Worm (Caenorhabditis elegans): ENCODE data around the gene C14C11.4.

Gene C14C11.4

DNA sequence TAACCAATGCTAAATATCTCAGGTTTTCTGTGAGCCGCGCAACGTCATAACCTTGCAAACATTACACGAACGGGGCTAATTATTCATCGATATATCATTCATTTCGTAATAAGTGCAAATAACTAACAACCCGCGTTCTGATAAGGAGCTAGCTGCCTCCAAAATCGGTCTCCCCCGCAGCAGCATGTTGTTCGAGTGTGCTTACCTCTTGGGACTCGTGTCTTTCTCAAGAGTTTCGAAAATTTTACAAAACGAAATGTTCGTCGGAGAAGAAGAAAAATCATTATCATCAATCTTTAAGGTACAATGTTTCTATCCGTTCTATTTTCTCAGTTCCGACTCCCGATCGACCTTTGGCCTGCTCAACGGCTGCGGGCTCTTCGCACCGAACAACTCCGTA lies 30.5 kb downstream of the C14C11.4 start:
- TF ChIP-seq nhr-19 (GFP tag; conservative IDR thresholded peaks at IDR 0.05), result no peak
- no peak for TF ChIP-seq unc-62 (GFP tag; optimal IDR thresholded peaks at IDR 0.05)
- TF ChIP-seq efl-1 (optimal IDR thresholded peaks at IDR 0.05), result no peak
- TF ChIP-seq efl-1 (GFP tag; optimal IDR thresholded peaks at IDR 0.05 in 1 of 2), result peak in 1 of 2 experiments; percentile 68

DNA sequence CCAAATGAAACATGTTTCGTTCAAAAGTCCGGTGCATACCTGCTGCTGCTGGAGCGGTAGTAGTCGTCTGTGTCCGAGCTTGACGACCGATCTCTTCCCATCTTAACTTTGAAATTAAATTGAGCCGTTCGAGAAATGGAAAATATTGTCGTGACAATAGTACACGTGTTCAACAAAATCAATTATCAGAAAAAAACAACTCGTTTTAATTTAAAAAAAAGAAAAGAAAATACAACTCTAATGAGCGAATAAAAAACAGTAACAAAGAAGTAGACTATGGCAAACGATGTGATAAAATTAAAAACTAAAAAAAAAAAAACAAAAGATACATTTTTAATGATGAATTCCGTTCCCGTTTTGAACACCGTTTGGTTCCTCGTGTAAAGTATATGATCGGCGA lies 35.1 kb downstream of the C14C11.4 start, which contains the start of gene prp-39:
TSS of gene prp-39 (minus strand) at position 101 of the 400 bp plus-strand sequence.
- no peak for TF ChIP-seq xbp-1 (tag; optimal IDR thresholded peaks at IDR 0.05)
- no peak for TF ChIP-seq efl-1 (optimal IDR thresholded peaks at IDR 0.05)
- TF ChIP-seq efl-1 (GFP tag; optimal IDR thresholded peaks at IDR 0.05 in 1 of 2), result peak in 1 of 2 experiments; percentile 72
- TF ChIP-seq ceh-90 (tag; optimal IDR thresholded peaks at IDR 0.05), result no peak
- TF ChIP-seq jun-1 (tag; optimal IDR thresholded peaks at IDR 0.05), result no peak
- TF ChIP-seq tbx-2 (tag; optimal IDR thresholded peaks at IDR 0.05), result no peak

DNA sequence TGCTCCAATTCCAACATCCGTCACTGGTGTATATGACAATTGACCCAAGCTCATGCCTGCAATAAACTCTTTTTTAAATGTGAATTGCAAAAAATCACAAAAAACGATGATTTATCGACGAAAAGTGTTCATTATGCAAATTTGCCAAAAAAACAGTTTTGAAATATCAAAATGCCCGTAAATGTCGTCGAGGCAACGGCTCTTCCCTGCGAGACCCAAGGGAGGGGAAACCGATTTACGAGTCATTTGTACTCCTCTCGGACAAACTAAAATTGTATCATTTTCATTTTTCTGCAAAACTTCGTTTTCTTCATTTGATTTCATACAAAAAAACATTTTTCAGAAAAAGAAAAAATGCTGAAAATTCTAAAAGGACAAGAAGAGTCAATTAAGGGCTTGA lies 37.1 kb downstream of the C14C11.4 start, which contains the start of the genes hmgs-1 and F25B4.4:
TSS of gene hmgs-1 (minus strand) at position 56 of the 400 bp plus-strand sequence.
TSS of gene F25B4.4 (plus strand) at position 340 of the 400 bp plus-strand sequence.
- TF ChIP-seq lir-3 (tag; optimal IDR thresholded peaks at IDR 0.05; ENCODE audit: poor library complexity) (peak; percentile 76), nhr-84 (tag; optimal IDR thresholded peaks at IDR 0.05) (no peak), mdl-1 (tag; optimal IDR thresholded peaks at IDR 0.05) (peak in 1 of 2 experiments; percentile 83), unc-62 (GFP tag; optimal IDR thresholded peaks at IDR 0.05) (no peak), sptf-1 (tag; optimal IDR thresholded peaks at IDR 0.05) (no peak), snu-23 (GFP tag; optimal IDR thresholded peaks at IDR 0.05) (peak; percentile 96), mab-9 (GFP tag; IDR thresholded peaks at IDR 0.05) (peak; percentile 72), nhr-19 (GFP tag; conservative IDR thresholded peaks at IDR 0.05) (peak; percentile 90), unc-98 (GFP tag; IDR thresholded peaks at IDR 0.05) (peak; percentile 28; the same call in 1 of the 2 replicates), nhr-11 (tag; optimal IDR thresholded peaks at IDR 0.05) (peak; percentile 84), nhr-76 (tag; optimal IDR thresholded peaks at IDR 0.05) (no peak), unc-86 (tag; optimal IDR thresholded peaks at IDR 0.05) (peak; percentile 90), swsn-7 (tag; optimal IDR thresholded peaks at IDR 0.05) (peak; percentile 90), elt-2 (tag; optimal IDR thresholded peaks at IDR 0.05) (peak; percentile 25), C16A3.4 (tag; optimal IDR thresholded peaks at IDR 0.05) (peak; percentile 90), C34B4.2 (tag; optimal IDR thresholded peaks at IDR 0.05) (no peak), nhr-20 (tag; optimal IDR thresholded peaks at IDR 0.05) (peak; percentile 94), nhr-237 (tag; optimal IDR thresholded peaks at IDR 0.05) (peak; percentile 65), isw-1 (GFP tag; IDR thresholded peaks at IDR 0.05) (peak; percentile 89), fkh-8 (tag; optimal IDR thresholded peaks at IDR 0.05) (peak; percentile 90), nhr-71 (tag; optimal IDR thresholded peaks at IDR 0.05) (peak; percentile 95), fkh-10 (GFP tag; optimal IDR thresholded peaks at IDR 0.05) (peak; percentile 79), sup-37 (GFP tag; optimal IDR thresholded peaks at IDR 0.05) (no peak), lin-14 (GFP tag; optimal IDR thresholded peaks at IDR 0.05) (peak; percentile 93), sox-4 (tag; optimal IDR thresholded peaks at IDR 0.05) (peak; percentile 67), snpc-4 (tag; optimal IDR thresholded peaks at IDR 0.05) (peak; percentile 71), pqm-1 (tag; optimal IDR thresholded peaks at IDR 0.05) (no peak), nhr-85 (tag) (peak; percentile 94), lin-13 (GFP tag; optimal IDR thresholded peaks at IDR 0.05) (peak; percentile 92), hlh-17 (GFP tag; optimal IDR thresholded peaks at IDR 0.05; ENCODE audit: borderline replicate concordance) (no peak), mep-1 (tag; optimal IDR thresholded peaks at IDR 0.05) (peak; percentile 95), ceh-90 (tag; optimal IDR thresholded peaks at IDR 0.05) (peak; percentile 59), aha-1 (tag; optimal IDR thresholded peaks at IDR 0.05) (peak; percentile 28), ztf-11 (tag; optimal IDR thresholded peaks at IDR 0.05) (peak in 1 of 2 experiments; percentile 73), hlh-4 (tag; optimal IDR thresholded peaks at IDR 0.05) (no peak), grh-1 (GFP tag; IDR thresholded peaks at IDR 0.05) (peak; percentile 75), lin-15B (tag; optimal IDR thresholded peaks at IDR 0.05) (peak; percentile 92), lsy-2 (tag; optimal IDR thresholded peaks at IDR 0.05) (peak; percentile 93 to 95), ama-1 (optimal IDR thresholded peaks at IDR 0.05) (peak; percentile 53), ets-5 (GFP tag; IDR thresholded peaks at IDR 0.05) (no peak), zag-1 (tag; optimal IDR thresholded peaks at IDR 0.05) (peak; percentile 21), rnt-1 (tag; optimal IDR thresholded peaks at IDR 0.05) (peak; percentile 94), nhr-90 (tag; optimal IDR thresholded peaks at IDR 0.05; ENCODE audit: poor library complexity) (peak; percentile 85), ztf-4 (tag; optimal IDR thresholded peaks at IDR 0.05) (peak; percentile 46), jun-1 (tag; optimal IDR thresholded peaks at IDR 0.05) (peak; percentile 91)

All from whole organism, L1 larva.